Worm (Caenorhabditis elegans) whole organism, L4/young adult: ENCODE data around the gene F54F7.8.

Experiments
- W03F9.2 ChIP-seq: fragments of 150-350 bp; optimal IDR thresholded peaks from 2 replicates; lab custom pipeline; 2014; ENCODE audit warnings: missing biosample characterization, missing genetic modification characterization
- dao-5 ChIP-seq: sonication (generic microtip); optimal IDR thresholded peaks from 2 replicates; lab custom pipeline; 2016; ENCODE audit warnings: missing genotype, missing genetic modification characterization, moderate library complexity, missing compliant biosample characterization
- him-1 ChIP-seq: sonication (generic microtip); optimal IDR thresholded peaks from 2 replicates; lab custom pipeline; 2016; ENCODE audit warnings: missing genotype, missing genetic modification reagents, missing genetic modification characterization, missing compliant biosample characterization

- TF ChIP-seq him-1 (tag; lab: Kevin White, UChicago) (no peak), W03F9.2 (tag; lab: Kevin White, UChicago) (no peak), dao-5 (tag; lab: Kevin White, UChicago) (no peak)
Observed at ce11 chrX:11826892-11827291, 27.9 kb downstream of the F54F7.8 start.
